Worm (Caenorhabditis elegans) whole organism, young adult: Measurements from ENCODE around the gene Y58A7A.1.

Source experiments
- B0019.2 ChIP-seq: fragments of 200-800 bp; sonication (Bioruptor generic); conservative IDR thresholded peaks from 2 replicates; pipeline ENCODE4 v1.3.6; 2022; ENCODE audit warnings: missing genetic modification reagents, missing genetic modification characterization, missing compliant biosample characterization
- F10E7.11 ChIP-seq: sonication (generic microtip); optimal IDR thresholded peaks from 2 replicates; lab custom pipeline; 2017; ENCODE audit warnings: mild to moderate bottlenecking, missing genetic modification characterization, moderate library complexity, missing compliant biosample characterization
- F39B2.1 ChIP-seq: fragments of 200-800 bp; sonication (Bioruptor generic); IDR thresholded peaks from 2 replicates; pipeline ENCODE4 v1.3.6; 2022; ENCODE audit warnings: missing genetic modification reagents, missing genetic modification characterization, missing compliant biosample characterization
- F52B5.7 ChIP-seq: sonication (generic microtip); optimal IDR thresholded peaks from 2 replicates; lab custom pipeline; 2016; ENCODE audit warnings: mild to moderate bottlenecking, missing genetic modification characterization, missing compliant biosample characterization
- Y79H2A.3 ChIP-seq: fragments of 200-800 bp; sonication (Bioruptor generic); conservative IDR thresholded peaks from 2 replicates; pipeline ENCODE4 v1.3.6; 2022; ENCODE audit warnings: missing genetic modification reagents, missing genetic modification characterization, missing compliant biosample characterization
- Y95B8A.8 ChIP-seq: fragments of 200-800 bp; sonication (Bioruptor generic); IDR thresholded peaks from 2 replicates; pipeline ENCODE4 v1.3.6; 2022; ENCODE audit warnings: missing genetic modification reagents, missing genetic modification characterization, missing compliant biosample characterization
- akir-1 ChIP-seq: fragments of 200-800 bp; sonication (Bioruptor generic); optimal IDR thresholded peaks from 2 replicates; lab custom pipeline; 2018; ENCODE audit warnings: mild to moderate bottlenecking, missing genetic modification characterization, moderate library complexity, missing compliant biosample characterization
- aptf-2 ChIP-seq: fragments of 200-800 bp; sonication (Bioruptor generic); conservative IDR thresholded peaks from 2 replicates; pipeline ENCODE4 v1.3.6; 2022; ENCODE audit warnings: missing genetic modification reagents, missing genetic modification characterization, missing compliant biosample characterization
- aptf-3 ChIP-seq: fragments of 200-800 bp; sonication (Bioruptor generic); IDR thresholded peaks from 2 replicates; pipeline ENCODE4 v1.3.6; 2022; ENCODE audit warnings: missing genetic modification characterization, missing compliant biosample characterization
- athp-1 ChIP-seq: sonication (generic microtip); optimal IDR thresholded peaks from 2 replicates; lab custom pipeline; 2017; ENCODE audit warnings: mild to moderate bottlenecking, missing genetic modification characterization, missing compliant biosample characterization
- attf-3 ChIP-seq: fragments of 200-800 bp; sonication (Bioruptor generic); conservative IDR thresholded peaks from 2 replicates; pipeline ENCODE4 v1.3.6; 2022; ENCODE audit warnings: missing genetic modification reagents, missing genetic modification characterization, missing compliant biosample characterization
- bed-1 ChIP-seq: fragments of 200-800 bp; sonication (Bioruptor generic); IDR thresholded peaks from 2 replicates; pipeline ENCODE4 v1.3.6; 2022; ENCODE audit warnings: missing genetic modification reagents, missing genetic modification characterization, missing compliant biosample characterization
- bed-2 ChIP-seq: fragments of 200-800 bp; sonication (Bioruptor generic); IDR thresholded peaks from 2 replicates; pipeline ENCODE4 v1.3.6; 2022; ENCODE audit warnings: missing genetic modification reagents, missing genetic modification characterization, missing compliant biosample characterization
- ccch-3 ChIP-seq: fragments of 200-800 bp; sonication (Bioruptor generic); optimal IDR thresholded peaks from 2 replicates; lab custom pipeline; 2018; ENCODE audit warnings: mild to moderate bottlenecking, missing genetic modification characterization, missing compliant biosample characterization
- cebp-1 ChIP-seq, 2 experiments: fragments of 200-800 bp in 1 of 2; sonication (Bioruptor generic) in 1 of 2; sonication (generic microtip) in 1 of 2; IDR thresholded peaks in 1 of 2; optimal IDR thresholded peaks in 1 of 2; 2 replicates each; pipeline versions ENCODE4 v1.3.6 to Lab custom; 2017 to 2022; ENCODE audit warnings: missing compliant biosample characterization in 2 of 2, missing genetic modification characterization in 2 of 2, mild to moderate bottlenecking in 1 of 2, missing genetic modification reagents in 1 of 2, moderate library complexity in 1 of 2
- ceh-100 ChIP-seq: fragments of 200-800 bp; sonication (Bioruptor generic); IDR thresholded peaks from 2 replicates; pipeline ENCODE4 v1.3.6; 2022; ENCODE audit warnings: missing genetic modification reagents, missing genetic modification characterization, missing compliant biosample characterization
- ceh-40 ChIP-seq: fragments of 200-800 bp; sonication (Bioruptor generic); IDR thresholded peaks from 2 replicates; pipeline ENCODE4 v1.3.6; 2022; ENCODE audit warnings: missing genetic modification characterization, missing compliant biosample characterization
- ceh-79 ChIP-seq: sonication (generic microtip); optimal IDR thresholded peaks from 2 replicates; lab custom pipeline; 2017; ENCODE audit warnings: mild to moderate bottlenecking, missing genetic modification characterization, missing compliant biosample characterization
- ceh-91 ChIP-seq: fragments of 200-800 bp; sonication (Bioruptor generic); IDR thresholded peaks from 2 replicates; pipeline ENCODE4 v1.3.6; 2022; ENCODE audit warnings: missing genetic modification reagents, missing genetic modification characterization, missing compliant biosample characterization
- die-1 ChIP-seq: sonication (generic microtip); optimal IDR thresholded peaks from 2 replicates; lab custom pipeline; 2016; ENCODE audit warnings: missing genotype, mild to moderate bottlenecking, missing genetic modification characterization, missing compliant biosample characterization
- dox-1 ChIP-seq: fragments of 200-800 bp; sonication (Bioruptor generic); IDR thresholded peaks from 2 replicates; pipeline ENCODE4 v1.3.6; 2022; ENCODE audit warnings: missing genetic modification reagents, missing genetic modification characterization, missing compliant biosample characterization
- dpl-1 ChIP-seq: fragments of 150-350 bp; optimal IDR thresholded peaks from 2 replicates; lab custom pipeline; 2014; ENCODE audit warnings: missing biosample characterization, missing genetic modification reagents, missing genetic modification characterization
- egl-18 ChIP-seq: fragments of 200-800 bp; sonication (Bioruptor generic); IDR thresholded peaks from 2 replicates; pipeline ENCODE4 v1.3.6; 2022; ENCODE audit warnings: missing genetic modification reagents, missing genetic modification characterization, missing compliant biosample characterization
- ets-4 ChIP-seq: fragments of 200-800 bp; sonication (Bioruptor generic); optimal IDR thresholded peaks from 2 replicates; lab custom pipeline; 2018; ENCODE audit warnings: mild to moderate bottlenecking, missing genetic modification characterization, missing compliant biosample characterization
- fkh-3 ChIP-seq: sonication (generic microtip); optimal IDR thresholded peaks from 2 replicates; lab custom pipeline; 2016; ENCODE audit warnings: mild to moderate bottlenecking, missing genetic modification characterization, missing compliant biosample characterization
- hmg-1.2 ChIP-seq: fragments of 200-800 bp; sonication (Bioruptor generic); IDR thresholded peaks from 2 replicates; pipeline ENCODE4 v1.3.6; 2022; ENCODE audit warnings: missing genetic modification reagents, missing genetic modification characterization, missing compliant biosample characterization
- hrde-1 ChIP-seq: sonication (generic microtip); optimal IDR thresholded peaks from 2 replicates; lab custom pipeline; 2016; ENCODE audit warnings: missing genetic modification characterization, mild to moderate bottlenecking, missing compliant biosample characterization, moderate library complexity, missing genotype, missing genetic modification reagents, borderline replicate concordance
- hsf-1 ChIP-seq: fragments of 200-800 bp; sonication (Bioruptor generic); IDR thresholded peaks from 2 replicates; pipeline ENCODE4 v1.3.6; 2022; ENCODE audit warnings: missing genetic modification reagents, missing genetic modification characterization, missing compliant biosample characterization
- let-526 ChIP-seq: fragments of 200-800 bp; sonication (Bioruptor generic); IDR thresholded peaks from 2 replicates; pipeline ENCODE4 v1.3.6; 2022; ENCODE audit warnings: missing genetic modification reagents, missing genetic modification characterization, missing compliant biosample characterization
- let-607 ChIP-seq, 2 experiments: fragments of 200-800 bp in 1 of 2; sonication (Bioruptor generic) in 1 of 2; sonication (generic microtip) in 1 of 2; optimal IDR thresholded peaks; 2 replicates each; lab custom pipeline; 2016 to 2018; ENCODE audit warnings: mild to moderate bottlenecking in 2 of 2, missing compliant biosample characterization in 2 of 2, missing genetic modification characterization in 2 of 2, moderate library complexity in 2 of 2, missing genotype in 1 of 2
- lin-40 ChIP-seq: sonication (generic microtip); optimal IDR thresholded peaks from 2 replicates; lab custom pipeline; 2016; ENCODE audit warnings: missing genetic modification characterization, mild to moderate bottlenecking, missing compliant biosample characterization, missing genotype, missing genetic modification reagents
- lin-54 ChIP-seq: fragments of 200-800 bp; sonication (Bioruptor generic); optimal IDR thresholded peaks from 2 replicates; lab custom pipeline; 2018; ENCODE audit warnings: mild to moderate bottlenecking, missing genetic modification characterization, missing compliant biosample characterization
- lir-1 ChIP-seq: fragments of 200-800 bp; sonication (Bioruptor generic); conservative IDR thresholded peaks from 2 replicates; pipeline ENCODE4 v1.3.6; 2022; ENCODE audit warnings: missing genetic modification reagents, missing genetic modification characterization, missing compliant biosample characterization
- madf-8 ChIP-seq: fragments of 200-800 bp; sonication (Bioruptor generic); conservative IDR thresholded peaks from 2 replicates; pipeline ENCODE4 v1.3.6; 2022; ENCODE audit warnings: missing genetic modification reagents, missing genetic modification characterization, missing compliant biosample characterization
- nfyb-1 ChIP-seq: fragments of 200-800 bp; sonication (Bioruptor generic); IDR thresholded peaks from 2 replicates; pipeline ENCODE4 v1.3.6; 2022; ENCODE audit warnings: missing genetic modification reagents, missing genetic modification characterization, missing compliant biosample characterization
- nhr-179 ChIP-seq: sonication (generic microtip); optimal IDR thresholded peaks from 2 replicates; lab custom pipeline; 2016; ENCODE audit warnings: mild to moderate bottlenecking, missing genetic modification characterization, missing compliant biosample characterization
- repo-1 ChIP-seq: sonication (generic microtip); optimal IDR thresholded peaks from 2 replicates; lab custom pipeline; 2017; ENCODE audit warnings: mild to moderate bottlenecking, missing genetic modification characterization, missing compliant biosample characterization
- rpc-1 ChIP-seq, 2 experiments: fragments of 150-350 bp in 1 of 2; sonication (generic microtip) in 1 of 2; optimal IDR thresholded peaks; 2 replicates each; lab custom pipeline; 2014 to 2018; ENCODE audit warnings: missing biosample characterization in 1 of 2, missing genetic modification characterization in 1 of 2, missing genetic modification reagents in 1 of 2, missing genotype in 1 of 2
- sea-2 ChIP-seq: fragments of 200-800 bp; sonication (Bioruptor generic); IDR thresholded peaks from 2 replicates; pipeline ENCODE4 v1.3.6; 2022; ENCODE audit warnings: missing genetic modification characterization, missing compliant biosample characterization
- xnd-1 ChIP-seq: sonication (generic microtip); optimal IDR thresholded peaks from 2 replicates; lab custom pipeline; 2016; ENCODE audit warnings: missing genotype, missing genetic modification reagents, missing genetic modification characterization, missing compliant biosample characterization
- ztf-25 ChIP-seq: fragments of 200-800 bp; sonication (Bioruptor generic); IDR thresholded peaks from 2 replicates; pipeline ENCODE4 v1.3.6; 2022; ENCODE audit warnings: missing genetic modification reagents, missing genetic modification characterization, missing compliant biosample characterization
- ztf-26 ChIP-seq: sonication (generic microtip); optimal IDR thresholded peaks from 2 replicates; lab custom pipeline; 2017; ENCODE audit warnings: missing genetic modification characterization, missing compliant biosample characterization
- ztf-3 ChIP-seq: fragments of 200-800 bp; sonication (Bioruptor generic); optimal IDR thresholded peaks from 2 replicates; lab custom pipeline; 2018; ENCODE audit warnings: mild to moderate bottlenecking, missing genetic modification characterization, missing compliant biosample characterization
- ztf-6 ChIP-seq: fragments of 200-800 bp; sonication (Bioruptor generic); IDR thresholded peaks from 2 replicates; pipeline ENCODE4 v1.3.6; 2022; ENCODE audit warnings: missing genetic modification reagents, missing genetic modification characterization, missing compliant biosample characterization

Gene Y58A7A.1

ce11 chrV:5050073-5050599 is 19.2 kb downstream of the Y58A7A.1 start (continued):
- TF ChIP-seq lir-1 (GFP tag; lab: Robert Waterston, UW) (no peak), hmg-1.2 (0 out of 2 replicates have a peak, but pooled peaks have one; percentile 5), dox-1 (no peak), attf-3 (no peak)

- TF ChIP-seq attf-3 (peak; percentile 71), aptf-3 (GFP tag; lab: Robert Waterston, UW) (no peak), nhr-179 (tag; lab: Kevin White, UChicago) (no peak), sea-2 (0 out of 2 replicates have a peak, but pooled peaks have one; percentile 33), akir-1 (GFP tag; lab: Kevin White, UChicago) (no peak), nfyb-1 (GFP tag; lab: Robert Waterston, UW) (peak; percentile 98), bed-2 (peak; percentile 87), ztf-6 (GFP tag; lab: Robert Waterston, UW) (0 out of 2 replicates have a peak, but pooled peaks have one; percentile 50), lin-54 (GFP tag; lab: Kevin White, UChicago) (peak; percentile 91), lin-40 (tag; lab: Kevin White, UChicago) (peak; percentile 95), madf-8 (peak; percentile 68; the same call in 1 of the 2 replicates), Y95B8A.8 (GFP tag; lab: Robert Waterston, UW) (peak; percentile 57; the same call in 1 of the 2 replicates), ceh-40 (GFP tag; lab: Robert Waterston, UW) (no peak), ztf-3 (GFP tag; lab: Kevin White, UChicago) (peak; percentile 15), Y79H2A.3 (GFP tag; lab: Robert Waterston, UW) (0 out of 2 replicates have a peak, but pooled peaks have one; percentile 60), fkh-3 (tag; lab: Kevin White, UChicago) (no peak), egl-18 (GFP tag; lab: Robert Waterston, UW) (peak; percentile 71; the same call in 1 of the 2 replicates), ets-4 (GFP tag; lab: Kevin White, UChicago) (peak; percentile 57), F10E7.11 (no peak), repo-1 (tag; lab: Kevin White, UChicago) (no peak), die-1 (tag; lab: Kevin White, UChicago) (no peak), let-526 (GFP tag; lab: Robert Waterston, UW) (no peak), aptf-2 (GFP tag; lab: Robert Waterston, UW) (no peak), B0019.2 (GFP tag; lab: Robert Waterston, UW) (peak; percentile 44), ztf-25 (GFP tag; lab: Robert Waterston, UW) (0 out of 2 replicates have a peak, but pooled peaks have one; percentile 35), hsf-1 (no peak), dpl-1 (GFP tag; lab: Kevin White, UChicago) (peak; percentile 52), ceh-100 (GFP tag; lab: Robert Waterston, UW) (peak; percentile 92), bed-1 (GFP tag; lab: Robert Waterston, UW) (no peak), ztf-26 (peak; percentile 71), F39B2.1 (GFP tag; lab: Robert Waterston, UW) (no peak), athp-1 (tag; lab: Kevin White, UChicago) (peak; percentile 71), ccch-3 (GFP tag; lab: Kevin White, UChicago) (no peak), F52B5.7 (tag; lab: Kevin White, UChicago) (no peak), hrde-1 (tag; lab: Kevin White, UChicago) (no peak), rpc-1 (optimal IDR thresholded peaks at IDR 0.05; lab: Kevin White, UChicago) (no peak), rpc-1 (tag; optimal IDR thresholded peaks at IDR 0.05; lab: Kevin White, UChicago) (no peak), cebp-1 (GFP tag; IDR thresholded peaks at IDR 0.05; lab: Robert Waterston, UW) (peak; percentile 90), cebp-1 (tag; optimal IDR thresholded peaks at IDR 0.05; lab: Kevin White, UChicago) (peak; percentile 97), xnd-1 (tag; lab: Kevin White, UChicago) (peak; percentile 45), let-607 (tag; optimal IDR thresholded peaks at IDR 0.05; lab: Kevin White, UChicago) (peak; percentile 77 to 91), ceh-79 (tag; lab: Kevin White, UChicago) (no peak), ceh-91 (peak; percentile 64)
Observed at ce11 chrV:5049333-5049942, 19.9 kb downstream of the Y58A7A.1 start, which contains the start of the genes pqn-51 and K11D12.14. Gene pqn-51 (plus strand): TSS chrV:5049607. Gene K11D12.14 (plus strand): TSS chrV:5049636.
